Worm (Caenorhabditis elegans): ENCODE results near the gene Y54G11A.2.
A peak's percentile ranks its signal among the peaks of the same experiment; 100 is the strongest.

Y54G11A.2 gene

ce11 chrII:14251400-14251940 lies 687 bp upstream of the Y54G11A.2 start (continued):
- no peak for TF ChIP-seq nhr-76 (tag; optimal IDR thresholded peaks at IDR 0.05)
- TF ChIP-seq elt-3 (tag; optimal IDR thresholded peaks at IDR 0.05) = peak in 2 of 6 experiments; percentile 26 to 41
- TF ChIP-seq rnt-1 (tag; optimal IDR thresholded peaks at IDR 0.05) = peak; percentile 92
- TF ChIP-seq egl-27 (tag; optimal IDR thresholded peaks at IDR 0.05) = peak in 1 of 2 experiments; percentile 35
- peak; percentile 36 for TF ChIP-seq fkh-4 (tag; optimal IDR thresholded peaks at IDR 0.05; ENCODE audit: borderline replicate concordance)
- peak; percentile 96 to 97 (median 96) for TF ChIP-seq dpl-1 (GFP tag; optimal IDR thresholded peaks at IDR 0.05)
- TF ChIP-seq Y116A8C.19 (tag; optimal IDR thresholded peaks at IDR 0.05; ENCODE audit: borderline replicate concordance) = no peak
- TF ChIP-seq pax-3 (tag; optimal IDR thresholded peaks at IDR 0.05) = peak; percentile 92
- peak; percentile 88 for TF ChIP-seq jun-1 (tag; optimal IDR thresholded peaks at IDR 0.05)
- peak; percentile 82 for TF ChIP-seq zip-4 (GFP tag; optimal IDR thresholded peaks at IDR 0.05)
- peak; percentile 63 for TF ChIP-seq fos-1 (tag; optimal IDR thresholded peaks at IDR 0.05)
- TF ChIP-seq snpc-4 (tag; optimal IDR thresholded peaks at IDR 0.05) = peak; percentile 52
- TF ChIP-seq ceh-8 (GFP tag; optimal IDR thresholded peaks at IDR 0.05) = peak; percentile 25
- TF ChIP-seq unc-30 (tag; optimal IDR thresholded peaks at IDR 0.05) = no peak
- TF ChIP-seq F16B12.6 (tag; optimal IDR thresholded peaks at IDR 0.05) = peak; percentile 54
- peak; percentile 76 to 85 (median 81) for TF ChIP-seq ceh-82 (tag; optimal IDR thresholded peaks at IDR 0.05)
- peak; percentile 37 for TF ChIP-seq lin-13 (GFP tag; optimal IDR thresholded peaks at IDR 0.05)
- TF ChIP-seq ces-1 (GFP tag; optimal IDR thresholded peaks at IDR 0.05) = no peak
- no peak for TF ChIP-seq C34B4.2 (tag; optimal IDR thresholded peaks at IDR 0.05)
- peak; percentile 97 for TF ChIP-seq nhr-47 (tag; optimal IDR thresholded peaks at IDR 0.05)
- TF ChIP-seq mef-2 (tag; optimal IDR thresholded peaks at IDR 0.05) = no peak
- TF ChIP-seq C04F5.9 (tag; optimal IDR thresholded peaks at IDR 0.05) = peak; percentile 71
- peak; percentile 95 for TF ChIP-seq nhr-90 (tag; optimal IDR thresholded peaks at IDR 0.05; ENCODE audit: poor library complexity)
- peak; percentile 65 for TF ChIP-seq mab-9 (GFP tag; IDR thresholded peaks at IDR 0.05)
- TF ChIP-seq nhr-77 (tag; optimal IDR thresholded peaks at IDR 0.05) = peak; percentile 88
- peak; percentile 95 for TF ChIP-seq snu-23 (GFP tag; optimal IDR thresholded peaks at IDR 0.05)
- peak; percentile 85 for TF ChIP-seq blmp-1 (tag; optimal IDR thresholded peaks at IDR 0.05)
- TF ChIP-seq dsc-1 (tag; optimal IDR thresholded peaks at IDR 0.05) = peak; percentile 97
- TF ChIP-seq lin-35 (GFP tag; optimal IDR thresholded peaks at IDR 0.05) = peak; percentile 96 to 97
- TF ChIP-seq ets-5 (GFP tag; IDR thresholded peaks at IDR 0.05) = no peak
- TF ChIP-seq mep-1 (tag; optimal IDR thresholded peaks at IDR 0.05) = peak; percentile 76
- peak; percentile 97 for TF ChIP-seq efl-1 (optimal IDR thresholded peaks at IDR 0.05)
- TF ChIP-seq efl-1 (GFP tag; optimal IDR thresholded peaks at IDR 0.05 in 1 of 2) = peak; percentile 95 to 100
- TF ChIP-seq fkh-10 (GFP tag; optimal IDR thresholded peaks at IDR 0.05) = peak; percentile 40
- TF ChIP-seq zag-1 (tag; optimal IDR thresholded peaks at IDR 0.05) = no peak
- TF ChIP-seq unc-98 (GFP tag; IDR thresholded peaks at IDR 0.05) = peak; percentile 40; the same call in 1 of the 2 replicates
- peak; percentile 60 for TF ChIP-seq efl-3 (GFP tag; optimal IDR thresholded peaks at IDR 0.05)
- peak; percentile 81 for TF ChIP-seq hpl-2 (GFP tag; optimal IDR thresholded peaks at IDR 0.05)
- TF ChIP-seq unc-62 (GFP tag; optimal IDR thresholded peaks at IDR 0.05) = no peak
- TF ChIP-seq mdl-1 (tag; optimal IDR thresholded peaks at IDR 0.05) = peak; percentile 8 to 89

ce11 chrII:14255850-14256249 lies 3.7 kb downstream of the Y54G11A.2 start:
- TF ChIP-seq mab-9 (GFP tag; IDR thresholded peaks at IDR 0.05) (no peak), ama-1 (optimal IDR thresholded peaks at IDR 0.05) (no peak), nhr-84 (tag; optimal IDR thresholded peaks at IDR 0.05) (no peak), unc-86 (tag; optimal IDR thresholded peaks at IDR 0.05) (no peak), nhr-237 (tag; optimal IDR thresholded peaks at IDR 0.05) (no peak), F16B12.6 (tag; optimal IDR thresholded peaks at IDR 0.05) (no peak), unc-30 (tag; optimal IDR thresholded peaks at IDR 0.05) (no peak), irx-1 (tag; optimal IDR thresholded peaks at IDR 0.05) (no peak), unc-130 (tag; optimal IDR thresholded peaks at IDR 0.05) (no peak), C34B4.2 (tag; optimal IDR thresholded peaks at IDR 0.05) (no peak), nhr-28 (tag; optimal IDR thresholded peaks at IDR 0.05) (no peak), fos-1 (tag; optimal IDR thresholded peaks at IDR 0.05) (no peak), efl-3 (GFP tag; optimal IDR thresholded peaks at IDR 0.05) (no peak), nhr-47 (tag; optimal IDR thresholded peaks at IDR 0.05) (no peak), nhr-85 (tag) (no peak), unc-62 (GFP tag; optimal IDR thresholded peaks at IDR 0.05) (no peak), zip-4 (GFP tag; optimal IDR thresholded peaks at IDR 0.05) (no peak), Y116A8C.19 (tag; optimal IDR thresholded peaks at IDR 0.05; ENCODE audit: borderline replicate concordance) (no peak)
